Worm (Caenorhabditis elegans): ENCODE data around the gene hmg-12.

Gene hmg-12

DNA sequence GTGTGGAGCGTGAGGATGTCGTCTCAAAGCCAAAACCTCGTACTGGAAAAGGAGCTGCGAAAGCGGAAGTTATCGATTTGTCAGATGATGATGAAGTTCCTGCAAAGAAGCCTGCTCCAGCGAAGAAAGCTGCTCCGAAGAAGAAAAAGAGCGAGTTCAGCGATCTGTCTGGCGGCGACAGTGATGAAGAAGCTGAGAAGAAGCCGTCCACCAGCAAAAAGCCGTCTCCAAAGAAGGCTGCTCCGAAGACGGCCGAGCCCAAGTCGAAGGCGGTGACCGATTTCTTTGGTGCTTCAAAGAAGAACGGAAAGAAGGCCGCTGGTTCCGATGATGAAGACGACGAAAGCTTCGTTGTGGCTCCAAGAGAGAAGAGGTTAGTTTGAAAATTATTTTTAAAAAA is 36.5 kb upstream of the hmg-12 start:
- TF ChIP-seq sox-4 (tag; optimal IDR thresholded peaks at IDR 0.05), result no peak
- no peak for TF ChIP-seq pax-1 (tag; optimal IDR thresholded peaks at IDR 0.05)
- no peak for TF ChIP-seq elt-2 (tag; optimal IDR thresholded peaks at IDR 0.05)
- no peak for TF ChIP-seq fax-1 (tag; optimal IDR thresholded peaks at IDR 0.05)
- no peak for TF ChIP-seq pag-3 (tag; optimal IDR thresholded peaks at IDR 0.05; ENCODE audit: borderline replicate concordance)
- TF ChIP-seq syd-9 (tag; optimal IDR thresholded peaks at IDR 0.05), result no peak
- TF ChIP-seq hlh-13 (GFP tag; optimal IDR thresholded peaks at IDR 0.05), result no peak
- TF ChIP-seq rnt-1 (tag; optimal IDR thresholded peaks at IDR 0.05), result no peak

DNA sequence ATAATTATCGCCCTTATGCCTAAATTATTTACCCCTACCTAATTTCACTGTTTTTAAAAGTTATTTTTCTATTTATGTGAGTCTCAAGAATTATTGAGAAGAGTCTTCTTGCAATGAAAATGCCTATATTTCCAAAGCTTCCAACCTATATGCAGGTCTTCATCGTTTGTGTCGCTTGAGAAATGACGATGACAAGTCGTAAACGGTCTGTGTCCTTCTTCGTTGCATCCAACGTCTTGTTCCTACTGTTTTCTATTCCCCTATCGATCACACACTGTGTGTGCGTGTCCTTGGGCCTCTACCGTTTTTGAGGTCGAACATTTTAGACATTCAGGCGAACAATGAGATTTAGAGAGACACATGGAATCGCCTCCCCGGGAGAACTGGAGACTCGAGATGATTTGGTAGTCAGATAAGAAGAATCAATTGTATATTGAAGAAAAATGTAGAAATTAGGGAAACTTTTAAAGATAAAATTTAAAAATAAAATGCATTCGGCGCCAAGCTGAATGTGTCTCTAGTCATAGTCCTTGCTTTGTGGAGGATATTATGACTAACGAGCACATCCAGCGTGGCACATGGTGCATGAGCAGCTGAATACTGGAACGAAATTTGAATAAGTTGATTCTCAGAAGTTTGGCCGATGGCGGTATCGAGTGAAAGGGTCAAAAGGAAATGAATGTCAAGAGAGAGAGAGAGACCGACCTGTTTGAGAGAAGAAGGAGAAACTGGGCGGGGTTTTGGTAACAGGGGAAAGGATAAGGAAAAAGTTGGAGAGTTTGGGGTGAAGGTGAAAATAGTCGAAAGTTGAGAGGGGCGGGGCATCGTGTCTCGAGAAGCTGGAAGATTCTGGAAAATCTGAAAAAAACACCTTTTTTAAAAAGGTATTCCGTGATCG is 35.6 kb upstream of the hmg-12 start:
- TF ChIP-seq pha-2 (tag; optimal IDR thresholded peaks at IDR 0.05) (no peak), elt-2 (tag; optimal IDR thresholded peaks at IDR 0.05) (peak; percentile 0)

DNA sequence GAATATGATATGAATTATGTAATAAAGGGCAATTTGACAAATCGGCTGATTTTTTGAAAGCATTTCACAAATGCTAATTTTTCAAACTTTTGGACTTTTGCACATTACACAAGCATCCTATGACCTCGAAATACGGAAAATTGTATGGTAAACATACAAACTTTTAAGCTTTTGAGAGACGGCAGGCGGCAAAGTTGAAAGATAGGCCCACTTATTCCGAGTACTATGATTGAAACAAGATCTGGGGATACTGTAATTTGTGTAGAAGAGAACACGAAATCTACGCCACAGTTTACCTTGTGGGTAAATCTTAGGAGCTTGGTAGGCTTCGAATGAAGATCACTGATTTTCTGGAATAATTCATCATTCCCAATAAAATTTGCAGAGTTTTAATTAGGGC is 32.7 kb upstream of the hmg-12 start, which contains the start of gene ZK930.6:
Gene ZK930.6, plus strand, starts transcription at position 301 of the 400 bp plus-strand sequence.
- TF ChIP-seq npax-4 (tag; optimal IDR thresholded peaks at IDR 0.05) (no peak), F13H6.1 (tag; optimal IDR thresholded peaks at IDR 0.05) (no peak), eyg-1 (tag; optimal IDR thresholded peaks at IDR 0.05) (no peak), tbx-7 (tag; optimal IDR thresholded peaks at IDR 0.05) (no peak), pat-9 (tag; optimal IDR thresholded peaks at IDR 0.05) (no peak), ceh-6 (GFP tag; optimal IDR thresholded peaks at IDR 0.05) (no peak), ceh-19 (GFP tag; optimal IDR thresholded peaks at IDR 0.05) (no peak), pha-2 (tag; optimal IDR thresholded peaks at IDR 0.05) (no peak), ceh-22 (tag; optimal IDR thresholded peaks at IDR 0.05) (no peak), pax-1 (tag; optimal IDR thresholded peaks at IDR 0.05) (no peak), tbx-2 (tag; optimal IDR thresholded peaks at IDR 0.05) (no peak), elt-2 (tag; optimal IDR thresholded peaks at IDR 0.05) (no peak), K09A11.1 (tag; optimal IDR thresholded peaks at IDR 0.05; ENCODE audit: insufficient read depth) (no peak), ceh-18 (tag; optimal IDR thresholded peaks at IDR 0.05) (no peak), lim-6 (tag; optimal IDR thresholded peaks at IDR 0.05) (no peak)

DNA sequence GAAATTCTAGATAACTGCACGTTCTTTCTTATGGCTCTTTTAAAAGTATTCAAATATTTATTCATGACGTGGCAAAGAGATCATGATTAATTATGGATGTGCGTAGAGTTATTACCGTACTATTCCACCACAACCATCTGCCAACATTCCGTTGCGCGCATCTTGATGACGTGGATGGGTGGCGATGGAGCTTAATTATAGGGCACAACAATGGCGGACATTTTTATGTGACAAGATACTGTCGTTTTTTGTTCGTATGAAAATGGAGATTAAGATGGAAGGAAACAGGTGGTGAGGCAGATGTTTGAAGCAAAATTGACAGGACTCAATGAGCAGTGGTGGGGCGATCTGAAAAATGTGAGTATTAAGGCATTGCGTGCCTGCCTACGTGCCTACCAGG is 28.6 kb upstream of the hmg-12 start:
- TF ChIP-seq ceh-24 (tag; optimal IDR thresholded peaks at IDR 0.05) (no peak), tbx-2 (tag; optimal IDR thresholded peaks at IDR 0.05) (peak; percentile 30), lin-11 (tag; optimal IDR thresholded peaks at IDR 0.05) (no peak)

DNA sequence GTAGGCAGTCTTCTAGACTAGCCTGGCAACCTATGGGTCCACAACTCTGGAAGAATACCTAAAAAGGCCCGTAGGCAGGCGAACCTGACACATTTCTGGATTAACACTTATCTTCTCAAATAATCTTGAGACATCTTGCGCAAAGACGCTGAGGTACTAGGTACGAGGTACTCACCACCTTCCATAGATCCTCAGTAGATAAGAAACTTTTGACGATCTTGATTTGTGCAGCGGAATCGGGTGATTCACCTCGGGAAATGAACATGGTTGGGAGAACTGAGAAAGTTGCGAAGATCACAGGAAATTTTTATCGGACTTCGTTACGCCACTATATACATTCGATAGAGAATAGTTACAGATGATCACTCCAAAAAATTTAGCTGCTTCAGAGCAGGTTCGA is 28.2 kb upstream of the hmg-12 start:
- no peak for TF ChIP-seq syd-9 (tag; optimal IDR thresholded peaks at IDR 0.05)

DNA sequence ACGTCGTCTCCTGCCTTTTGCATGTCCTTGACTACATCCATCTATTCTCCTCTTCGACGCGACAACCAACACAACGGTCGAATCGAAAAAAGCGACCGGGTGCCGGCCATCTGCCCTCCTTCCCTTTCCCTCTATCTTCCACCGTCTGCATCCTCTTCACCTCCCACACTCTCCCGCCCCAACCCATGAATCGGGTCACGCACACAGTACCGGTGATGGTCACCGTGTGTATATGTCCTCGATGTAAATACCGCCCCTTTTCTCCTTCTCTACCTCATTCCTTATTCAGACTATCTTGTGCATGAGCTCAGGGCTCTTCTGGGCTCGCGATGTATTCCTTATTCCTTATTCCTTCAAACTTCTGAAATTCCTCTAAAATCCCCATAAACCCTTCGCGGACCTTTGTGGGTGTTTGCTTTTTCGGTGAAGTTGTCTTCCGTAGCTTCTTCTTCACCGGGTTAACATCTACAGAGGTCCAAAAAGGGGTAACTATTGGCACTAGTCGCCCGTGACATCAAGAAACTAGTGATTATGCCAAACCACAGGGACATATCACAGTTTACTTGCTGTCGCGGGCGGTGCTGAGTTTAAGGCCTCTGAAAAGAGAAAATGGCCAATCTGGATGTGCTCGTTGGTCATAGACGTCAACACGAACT is 26.8 kb upstream of the hmg-12 start:
- peak; percentile 54 for TF ChIP-seq ref-2 (tag; optimal IDR thresholded peaks at IDR 0.05)
- peak; percentile 20 for TF ChIP-seq C08G9.2 (tag; optimal IDR thresholded peaks at IDR 0.05)
- TF ChIP-seq fax-1 (tag; optimal IDR thresholded peaks at IDR 0.05), result no peak
- peak; percentile 7 for TF ChIP-seq ceh-34 (tag; optimal IDR thresholded peaks at IDR 0.05)
- TF ChIP-seq sdc-2 (tag; optimal IDR thresholded peaks at IDR 0.05), result peak; percentile 31
- TF ChIP-seq elt-2 (tag; optimal IDR thresholded peaks at IDR 0.05), result no peak
- TF ChIP-seq ceh-6 (GFP tag; optimal IDR thresholded peaks at IDR 0.05), result peak; percentile 25
- peak; percentile 11 for TF ChIP-seq tbx-2 (tag; optimal IDR thresholded peaks at IDR 0.05)
- peak; percentile 28 for TF ChIP-seq nfya-1 (tag; optimal IDR thresholded peaks at IDR 0.05)
- TF ChIP-seq dmd-4 (tag; optimal IDR thresholded peaks at IDR 0.05; ENCODE audit: borderline replicate concordance), result peak; percentile 8
- peak; percentile 19 for TF ChIP-seq eyg-1 (tag; optimal IDR thresholded peaks at IDR 0.05)
- no peak for TF ChIP-seq ahr-1 (tag; optimal IDR thresholded peaks at IDR 0.05)
- peak; percentile 16 for TF ChIP-seq ceh-2 (tag; optimal IDR thresholded peaks at IDR 0.05)
- no peak for TF ChIP-seq hlh-6 (tag; optimal IDR thresholded peaks at IDR 0.05)
- no peak for TF ChIP-seq F13H6.1 (tag; optimal IDR thresholded peaks at IDR 0.05)
- no peak for TF ChIP-seq nhr-232 (tag; optimal IDR thresholded peaks at IDR 0.05)
- TF ChIP-seq rnt-1 (tag; optimal IDR thresholded peaks at IDR 0.05), result peak; percentile 8
- TF ChIP-seq unc-55 (GFP tag; optimal IDR thresholded peaks at IDR 0.05), result peak; percentile 60
- TF ChIP-seq ama-1 (optimal IDR thresholded peaks at IDR 0.05), result peak; percentile 67
- peak; percentile 26 for TF ChIP-seq ceh-18 (tag; optimal IDR thresholded peaks at IDR 0.05)
- no peak for TF ChIP-seq hlh-8 (tag; optimal IDR thresholded peaks at IDR 0.05)
- TF ChIP-seq hlh-30 (tag; optimal IDR thresholded peaks at IDR 0.05; ENCODE audit: insufficient read depth), result peak; percentile 84
- no peak for TF ChIP-seq che-1 (tag; optimal IDR thresholded peaks at IDR 0.05)
- TF ChIP-seq ceh-31 (tag; optimal IDR thresholded peaks at IDR 0.05), result peak; percentile 23
